Worm (Caenorhabditis elegans): ENCODE data around the gene clec-145.

- TF ChIP-seq ztf-23 (GFP tag; IDR thresholded peaks at IDR 0.05) (no peak), T22C8.4 (GFP tag; IDR thresholded peaks at IDR 0.05) (no peak), flt-1 (GFP tag; IDR thresholded peaks at IDR 0.05) (no peak), tab-1 (GFP tag; IDR thresholded peaks at IDR 0.05) (no peak), med-1 (GFP tag; optimal IDR thresholded peaks at IDR 0.05; ENCODE audit: insufficient read depth) (no peak), cog-1 (tag; optimal IDR thresholded peaks at IDR 0.05) (no peak), ztf-29 (GFP tag; IDR thresholded peaks at IDR 0.05) (no peak), ref-1 (GFP tag; conservative IDR thresholded peaks at IDR 0.05) (no peak), klf-2 (GFP tag; conservative IDR thresholded peaks at IDR 0.05) (no peak)
Observed at ce11 chrII:13630690-13631089, 40.3 kb upstream of the clec-145 start, which contains the start of the genes gst-17 and gst-18.

Data from whole organism, midembryonic.